Fruit fly (Drosophila melanogaster): ENCODE data around the gene Rab39.

DNA sequence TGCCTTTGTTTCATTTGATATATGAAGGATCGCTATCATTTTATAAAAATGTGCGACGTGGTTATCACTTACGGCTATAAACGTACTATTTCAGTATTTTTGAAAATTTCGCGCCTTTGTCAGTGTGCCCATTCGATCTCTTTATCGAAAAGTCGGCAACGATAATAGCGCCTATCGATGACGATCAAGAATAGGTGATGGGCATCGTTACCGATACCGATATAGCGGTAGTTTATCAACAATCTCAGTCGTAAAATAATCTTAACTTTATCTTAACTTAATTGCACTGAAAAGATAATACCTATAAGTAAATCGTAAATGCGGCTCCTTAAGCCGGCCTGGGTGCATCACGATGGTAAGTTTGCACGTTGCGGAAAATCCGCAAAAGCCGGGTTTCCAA, 12.8 kb upstream of the Rab39 start, which contains the start of gene Hira:
- TF ChIP-seq psq (optimal IDR thresholded peaks at IDR 0.05) (no peak), EcR (GFP tag; optimal IDR thresholded peaks at IDR 0.05) (no peak), pan (optimal IDR thresholded peaks at IDR 0.05) (no peak)
